Worm (Caenorhabditis elegans) whole organism, L1 larva: ENCODE data around the gene T15B7.14.

Experiments
- C04F5.9 ChIP-seq: sonication (generic microtip); optimal IDR thresholded peaks from 2 replicates; lab custom pipeline; 2016; ENCODE audit warnings: missing genetic modification characterization, missing compliant biosample characterization
- C16A3.4 ChIP-seq: fragments of 150-350 bp; optimal IDR thresholded peaks from 2 replicates; lab custom pipeline; 2014; ENCODE audit warnings: missing biosample characterization, missing genetic modification characterization
- Y116A8C.19 ChIP-seq: sonication (generic microtip); optimal IDR thresholded peaks from 2 replicates; lab custom pipeline; 2016; ENCODE audit warnings: missing compliant biosample characterization, missing genetic modification characterization, borderline replicate concordance
- aly-2 ChIP-seq: fragments of 150-350 bp; optimal IDR thresholded peaks from 2 replicates; lab custom pipeline; 2014; ENCODE audit warnings: missing biosample characterization, missing genetic modification characterization
- ama-1 ChIP-seq: fragments of 150-350 bp; optimal IDR thresholded peaks from 2 replicates; lab custom pipeline; 2014
- blmp-1 ChIP-seq: fragments of 150-350 bp; optimal IDR thresholded peaks from 2 replicates; lab custom pipeline; 2014; ENCODE audit warnings: missing biosample characterization, missing genetic modification characterization
- ceh-82 ChIP-seq, 3 experiments: fragments of 150-350 bp in 1 of 3; sonication (generic microtip) in 2 of 3; optimal IDR thresholded peaks; 2 replicates each; lab custom pipeline; 2014 to 2017; ENCODE audit warnings: missing biosample characterization in 3 of 3, missing genetic modification characterization in 3 of 3
- ceh-88 ChIP-seq: fragments of 200-800 bp; sonication (Bioruptor generic); IDR thresholded peaks from 2 replicates; pipeline ENCODE4 v1.3.6; 2022; ENCODE audit warnings: missing genetic modification characterization, missing compliant biosample characterization
- ceh-90 ChIP-seq: sonication (generic microtip); optimal IDR thresholded peaks from 2 replicates; lab custom pipeline; 2016; ENCODE audit warnings: missing genetic modification characterization, missing compliant biosample characterization
- ces-1 ChIP-seq: fragments of 150-350 bp; optimal IDR thresholded peaks from 2 replicates; lab custom pipeline; 2014; ENCODE audit warnings: missing biosample characterization, missing genetic modification reagents, missing genetic modification characterization
- dpl-1 ChIP-seq, 3 experiments: fragments of 150-350 bp in 2 of 3; sonication (generic microtip) in 1 of 3; optimal IDR thresholded peaks; 2 replicates each; lab custom pipeline; 2014 to 2017; ENCODE audit warnings: missing biosample characterization in 3 of 3, missing genetic modification characterization in 3 of 3, missing genetic modification reagents in 3 of 3
- dsc-1 ChIP-seq: sonication (generic microtip); optimal IDR thresholded peaks from 2 replicates; lab custom pipeline; 2016; ENCODE audit warnings: mild to moderate bottlenecking, missing genetic modification characterization, missing compliant biosample characterization
- efl-1 ChIP-seq, 4 experiments: fragments of 150-350 bp; optimal IDR thresholded peaks in 3 of 4; peaks in 1 of 4; 1 replicate in 1 of 4; 2 replicates in 3 of 4; lab custom pipeline; 2014; ENCODE audit warnings: missing biosample characterization in 2 of 4, missing genetic modification characterization in 2 of 4, missing genetic modification reagents in 2 of 4
- efl-3 ChIP-seq: fragments of 200-800 bp; sonication (Bioruptor generic); optimal IDR thresholded peaks from 2 replicates; lab custom pipeline; 2018; ENCODE audit warnings: mild to moderate bottlenecking, missing genetic modification characterization, missing compliant biosample characterization
- egl-13 ChIP-seq: sonication (generic microtip); optimal IDR thresholded peaks from 2 replicates; lab custom pipeline; 2016; ENCODE audit warnings: missing genotype, missing genetic modification reagents, missing genetic modification characterization, missing compliant biosample characterization
- egl-27 ChIP-seq, 2 experiments: fragments of 150-350 bp in 1 of 2; sonication (generic microtip); optimal IDR thresholded peaks; 3 replicates each; lab custom pipeline; 2017 to 2018; ENCODE audit warnings: missing biosample characterization in 2 of 2, missing genetic modification characterization in 2 of 2, missing genetic modification reagents in 2 of 2
- elt-2 ChIP-seq: sonication (generic microtip); optimal IDR thresholded peaks from 2 replicates; lab custom pipeline; 2016; ENCODE audit warnings: missing genetic modification characterization, mild to moderate bottlenecking, inconsistent platforms, missing compliant biosample characterization, missing genetic modification reagents
- elt-3 ChIP-seq, 6 experiments: fragments of 150-350 bp in 1 of 6; sonication (generic microtip); optimal IDR thresholded peaks; 2 replicates each; lab custom pipeline; 2017 to 2018; ENCODE audit warnings: missing biosample characterization in 6 of 6, missing genetic modification characterization in 6 of 6, inconsistent platforms in 1 of 6
- fkh-8 ChIP-seq: sonication (generic microtip); optimal IDR thresholded peaks from 2 replicates; lab custom pipeline; 2016; ENCODE audit warnings: mild to moderate bottlenecking, missing genetic modification characterization, missing compliant biosample characterization
- fos-1 ChIP-seq: fragments of 150-350 bp; optimal IDR thresholded peaks from 2 replicates; lab custom pipeline; 2014; ENCODE audit warnings: missing biosample characterization, missing genetic modification characterization
- hlh-4 ChIP-seq: sonication (generic microtip); optimal IDR thresholded peaks from 2 replicates; lab custom pipeline; 2016; ENCODE audit warnings: mild to moderate bottlenecking, missing genetic modification characterization, missing compliant biosample characterization
- hpl-2 ChIP-seq: fragments of 150-350 bp; optimal IDR thresholded peaks from 2 replicates; lab custom pipeline; 2014; ENCODE audit warnings: missing biosample characterization, missing genetic modification reagents, missing genetic modification characterization
- jun-1 ChIP-seq: fragments of 150-350 bp; optimal IDR thresholded peaks from 2 replicates; lab custom pipeline; 2014; ENCODE audit warnings: missing biosample characterization, missing genetic modification reagents, missing genetic modification characterization
- lin-14 ChIP-seq: fragments of 200-800 bp; sonication (Bioruptor generic); optimal IDR thresholded peaks from 2 replicates; lab custom pipeline; 2018; ENCODE audit warnings: mild to moderate bottlenecking, missing genetic modification characterization, moderate library complexity, missing compliant biosample characterization
- lin-15B ChIP-seq: fragments of 150-350 bp; sonication (generic microtip); optimal IDR thresholded peaks from 3 replicates; lab custom pipeline; 2014; ENCODE audit warnings: missing biosample characterization, missing genetic modification characterization
- lin-35 ChIP-seq, 2 experiments: fragments of 150-350 bp; optimal IDR thresholded peaks; 2 replicates each; lab custom pipeline; 2014; ENCODE audit warnings: missing biosample characterization in 2 of 2, missing genetic modification characterization in 2 of 2, missing genetic modification reagents in 2 of 2
- lin-39 ChIP-seq: fragments of 150-350 bp; optimal IDR thresholded peaks from 2 replicates; lab custom pipeline; 2014; ENCODE audit warnings: missing biosample characterization, missing genetic modification reagents, missing genetic modification characterization
- lsy-2 ChIP-seq, 2 experiments: fragments of 150-350 bp; optimal IDR thresholded peaks; 2 replicates each; lab custom pipeline; 2014; ENCODE audit warnings: missing biosample characterization in 2 of 2, missing genetic modification characterization in 2 of 2
- mdl-1 ChIP-seq, 2 experiments: fragments of 150-350 bp; optimal IDR thresholded peaks; 2 replicates each; lab custom pipeline; 2014 to 2017; ENCODE audit warnings: missing biosample characterization in 2 of 2, missing genetic modification characterization in 2 of 2, inconsistent platforms in 1 of 2
- mef-2 ChIP-seq: fragments of 150-350 bp; optimal IDR thresholded peaks from 2 replicates; lab custom pipeline; 2014; ENCODE audit warnings: missing biosample characterization, missing genetic modification characterization
- mep-1 ChIP-seq: fragments of 150-350 bp; optimal IDR thresholded peaks from 2 replicates; lab custom pipeline; 2014; ENCODE audit warnings: missing biosample characterization, missing genetic modification characterization
- nhr-11 ChIP-seq: fragments of 150-350 bp; optimal IDR thresholded peaks from 2 replicates; lab custom pipeline; 2014; ENCODE audit warnings: missing biosample characterization, missing genetic modification characterization
- nhr-20 ChIP-seq: sonication (generic microtip); optimal IDR thresholded peaks from 2 replicates; lab custom pipeline; 2016; ENCODE audit warnings: mild to moderate bottlenecking, missing genetic modification characterization, missing compliant biosample characterization
- nhr-28 ChIP-seq: fragments of 150-350 bp; optimal IDR thresholded peaks from 2 replicates; lab custom pipeline; 2014; ENCODE audit warnings: missing biosample characterization, missing genetic modification characterization
- nhr-47 ChIP-seq: sonication (generic microtip); optimal IDR thresholded peaks from 2 replicates; lab custom pipeline; 2016; ENCODE audit warnings: mild to moderate bottlenecking, missing genetic modification characterization, moderate library complexity, missing compliant biosample characterization
- nhr-71 ChIP-seq: sonication (generic microtip); optimal IDR thresholded peaks from 2 replicates; lab custom pipeline; 2016; ENCODE audit warnings: mild to moderate bottlenecking, missing genetic modification characterization, moderate library complexity, missing compliant biosample characterization
- nhr-77 ChIP-seq: fragments of 150-350 bp; optimal IDR thresholded peaks from 2 replicates; lab custom pipeline; 2014; ENCODE audit warnings: missing biosample characterization, missing genetic modification characterization
- nhr-85 ChIP-seq: sonication (generic microtip); peaks from one replicate; lab custom pipeline; 2016; ENCODE audit warnings: missing genetic modification characterization, inconsistent platforms, missing compliant biosample characterization
- nhr-90 ChIP-seq: sonication (generic microtip); optimal IDR thresholded peaks from 2 replicates; lab custom pipeline; 2016; ENCODE audit warnings: mild to moderate bottlenecking, missing genetic modification characterization, missing compliant biosample characterization; ENCODE audit not compliant: poor library complexity
- rnt-1 ChIP-seq: sonication (generic microtip); optimal IDR thresholded peaks from 2 replicates; lab custom pipeline; 2016; ENCODE audit warnings: mild to moderate bottlenecking, missing genetic modification characterization, moderate library complexity, missing compliant biosample characterization
- snpc-4 ChIP-seq: fragments of 150-350 bp; optimal IDR thresholded peaks from 2 replicates; lab custom pipeline; 2014; ENCODE audit warnings: missing biosample characterization, missing genetic modification characterization
- snu-23 ChIP-seq: sonication (generic microtip); optimal IDR thresholded peaks from 2 replicates; lab custom pipeline; 2016; ENCODE audit warnings: missing genetic modification characterization, missing compliant biosample characterization
- sox-4 ChIP-seq: sonication (generic microtip); optimal IDR thresholded peaks from 2 replicates; lab custom pipeline; 2016; ENCODE audit warnings: missing genetic modification characterization, missing compliant biosample characterization
- swsn-7 ChIP-seq: sonication (generic microtip); optimal IDR thresholded peaks from 2 replicates; lab custom pipeline; 2016; ENCODE audit warnings: missing genetic modification characterization, missing compliant biosample characterization
- tlp-1 ChIP-seq: fragments of 150-350 bp; optimal IDR thresholded peaks from 2 replicates; lab custom pipeline; 2014; ENCODE audit warnings: missing biosample characterization, missing genetic modification characterization
- unc-86 ChIP-seq: sonication (generic microtip); optimal IDR thresholded peaks from 2 replicates; lab custom pipeline; 2016; ENCODE audit warnings: missing genetic modification characterization, missing compliant biosample characterization
- unc-98 ChIP-seq: fragments of 200-800 bp; sonication (Bioruptor generic); IDR thresholded peaks from 2 replicates; pipeline ENCODE4 v1.3.6; 2022; ENCODE audit warnings: missing genetic modification characterization, missing compliant biosample characterization
- xbp-1 ChIP-seq: sonication (generic microtip); optimal IDR thresholded peaks from 2 replicates; lab custom pipeline; 2016; ENCODE audit warnings: missing genetic modification characterization, missing compliant biosample characterization
- zag-1 ChIP-seq: fragments of 150-350 bp; optimal IDR thresholded peaks from 2 replicates; lab custom pipeline; 2014; ENCODE audit warnings: missing biosample characterization, missing genetic modification characterization

T15B7.14 gene

DNA sequence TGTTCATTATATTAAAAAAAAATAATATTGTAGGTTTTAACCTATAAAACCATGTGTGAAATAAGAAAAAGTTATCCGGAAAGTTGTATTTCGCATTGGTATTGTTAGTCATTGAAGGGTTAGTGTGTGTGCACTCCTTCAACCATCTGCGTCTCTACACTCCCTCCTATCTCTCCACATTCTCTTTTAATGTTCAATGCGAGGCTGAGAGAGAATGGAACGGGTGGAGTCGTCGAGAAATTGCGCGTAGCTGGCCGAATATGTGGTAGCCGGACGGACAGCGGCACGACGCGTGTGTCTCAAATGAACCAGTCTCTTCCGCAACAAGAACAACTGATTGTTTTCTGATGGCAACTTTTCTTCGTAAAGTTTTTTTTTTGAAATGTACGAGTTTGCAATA is 38.2 kb downstream of the T15B7.14 start:
- peak; percentile 16 for TF ChIP-seq nhr-85 (tag; lab: Kevin White, UChicago)
- TF ChIP-seq ceh-88 (GFP tag; lab: Robert Waterston, UW) = no peak
- peak; percentile 6 for TF ChIP-seq xbp-1 (tag; lab: Kevin White, UChicago)
- TF ChIP-seq ceh-82 (tag; optimal IDR thresholded peaks at IDR 0.05; lab: Kevin White, UChicago) = peak in 2 of 3 experiments; percentile 3 to 33
- TF ChIP-seq nhr-20 (tag; lab: Kevin White, UChicago) = peak; percentile 22
- TF ChIP-seq rnt-1 (tag; lab: Kevin White, UChicago) = peak; percentile 34
- TF ChIP-seq ama-1 = no peak
- peak; percentile 91 for TF ChIP-seq lin-14 (GFP tag; lab: Kevin White, UChicago)
- TF ChIP-seq sox-4 = no peak
- peak; percentile 26 to 31 for TF ChIP-seq efl-1 (optimal IDR thresholded peaks at IDR 0.05; lab: Kevin White, UChicago)
- TF ChIP-seq efl-1 (GFP tag; optimal IDR thresholded peaks at IDR 0.05 in 1 of 2; lab: Kevin White, UChicago) = peak; percentile 7 to 93
- TF ChIP-seq unc-98 (GFP tag; lab: Robert Waterston, UW) = no peak
- TF ChIP-seq hpl-2 (GFP tag; lab: Kevin White, UChicago) = no peak
- peak; percentile 20 for TF ChIP-seq nhr-71 (tag; lab: Kevin White, UChicago)
- peak; percentile 3 to 13 for TF ChIP-seq lsy-2 (tag; optimal IDR thresholded peaks at IDR 0.05; lab: Kevin White, UChicago)
- TF ChIP-seq fkh-8 = no peak
- no peak for TF ChIP-seq efl-3 (GFP tag; lab: Kevin White, UChicago)
- no peak for TF ChIP-seq egl-27 (tag; optimal IDR thresholded peaks at IDR 0.05; lab: Kevin White, UChicago)
- TF ChIP-seq dsc-1 (tag; lab: Kevin White, UChicago) = peak; percentile 8
- peak; percentile 57 for TF ChIP-seq blmp-1 (tag; lab: Kevin White, UChicago)
- TF ChIP-seq hlh-4 = no peak
- peak; percentile 6 for TF ChIP-seq nhr-47 (tag; lab: Kevin White, UChicago)
- no peak for TF ChIP-seq tlp-1 (tag; lab: Kevin White, UChicago)
- peak; percentile 10 for TF ChIP-seq snpc-4 (tag; lab: Kevin White, UChicago)
- TF ChIP-seq mep-1 (tag; lab: Kevin White, UChicago) = peak; percentile 68
- TF ChIP-seq unc-86 (tag; lab: Kevin White, UChicago) = peak; percentile 12
- peak; percentile 55 for TF ChIP-seq snu-23
- TF ChIP-seq nhr-11 (tag; lab: Kevin White, UChicago) = no peak
- peak in 1 of 2 experiments; percentile 18 for TF ChIP-seq mdl-1 (tag; optimal IDR thresholded peaks at IDR 0.05; lab: Kevin White, UChicago)
- peak in 1 of 3 experiments; percentile 4 for TF ChIP-seq dpl-1 (GFP tag; optimal IDR thresholded peaks at IDR 0.05; lab: Kevin White, UChicago)
- TF ChIP-seq lin-35 (GFP tag; optimal IDR thresholded peaks at IDR 0.05; lab: Kevin White, UChicago) = peak in 1 of 2 experiments; percentile 12
- no peak for TF ChIP-seq C16A3.4 (tag; lab: Kevin White, UChicago)
- TF ChIP-seq swsn-7 = peak; percentile 8

DNA sequence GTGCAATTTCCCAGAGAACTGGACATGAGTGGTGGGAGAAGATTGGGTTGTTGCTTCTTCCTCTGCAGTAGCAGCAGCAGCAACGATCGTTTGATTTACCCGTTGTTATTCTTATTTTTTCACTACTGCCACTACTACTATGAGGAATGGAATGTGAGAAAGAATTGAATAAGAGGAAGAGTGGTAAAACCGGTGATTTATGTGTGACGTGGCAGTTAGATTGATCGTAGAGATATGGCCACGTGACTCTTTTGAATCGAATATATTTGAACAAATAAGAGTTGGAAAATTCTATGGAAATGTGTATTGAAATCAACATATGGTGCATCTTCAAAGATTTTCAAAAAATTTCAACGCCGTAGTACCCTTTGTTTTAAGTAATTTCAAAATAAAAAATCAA is 38.9 kb downstream of the T15B7.14 start:
- peak; percentile 2 for TF ChIP-seq rnt-1 (tag; lab: Kevin White, UChicago)
- peak; percentile 84 for TF ChIP-seq nhr-85 (tag; lab: Kevin White, UChicago)
- TF ChIP-seq blmp-1 (tag; lab: Kevin White, UChicago) = peak; percentile 10
- peak; percentile 1 for TF ChIP-seq snu-23
- peak; percentile 13 for TF ChIP-seq xbp-1 (tag; lab: Kevin White, UChicago)
- no peak for TF ChIP-seq nhr-28 (tag; lab: Kevin White, UChicago)
- no peak for TF ChIP-seq mep-1 (tag; lab: Kevin White, UChicago)
- TF ChIP-seq nhr-20 (tag; lab: Kevin White, UChicago) = peak; percentile 32

DNA sequence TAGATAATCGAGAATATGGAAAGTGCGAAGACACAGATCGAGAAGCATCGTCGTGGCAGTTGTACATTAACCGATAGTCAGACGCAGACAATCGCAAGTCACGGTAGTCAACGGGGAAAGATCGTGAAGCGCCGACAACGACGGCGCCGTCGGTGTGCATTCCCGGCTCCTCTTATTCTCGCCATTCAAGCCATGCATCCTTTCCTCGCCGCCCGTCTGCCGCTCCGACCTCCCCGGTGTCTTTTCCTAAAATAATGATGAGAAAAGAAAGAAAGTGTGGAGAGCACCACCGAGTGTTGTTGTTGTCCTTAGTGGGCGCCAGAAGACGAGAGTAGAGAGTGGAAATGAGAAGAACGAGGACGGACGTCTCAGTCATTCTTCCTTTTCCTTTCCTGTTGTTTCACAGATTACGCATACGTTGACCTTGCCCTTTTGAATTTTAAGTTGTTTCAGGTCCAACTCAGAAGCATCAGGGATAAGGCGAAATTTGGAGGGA is 41.4 kb downstream of the T15B7.14 start, which contains the start of gene ZC404.1:
TSS of gene ZC404.1 (plus strand) at position 446 of the 496 bp plus-strand sequence.
- TF ChIP-seq zag-1 (no peak), jun-1 (no peak), mef-2 (tag; lab: Kevin White, UChicago) (no peak), fos-1 (no peak), nhr-90 (tag; lab: Kevin White, UChicago) (no peak), egl-13 (no peak), Y116A8C.19 (tag; lab: Kevin White, UChicago) (no peak), lin-39 (no peak), C04F5.9 (tag; lab: Kevin White, UChicago) (no peak), elt-2 (tag; lab: Kevin White, UChicago) (no peak), ceh-88 (GFP tag; lab: Robert Waterston, UW) (no peak), lin-14 (GFP tag; lab: Kevin White, UChicago) (peak; percentile 74), lin-15B (tag; lab: Kevin White, UChicago) (no peak), ces-1 (GFP tag; lab: Kevin White, UChicago) (no peak), rnt-1 (tag; lab: Kevin White, UChicago) (no peak), elt-3 (tag; optimal IDR thresholded peaks at IDR 0.05; lab: Kevin White, UChicago) (no peak), nhr-20 (tag; lab: Kevin White, UChicago) (no peak), nhr-77 (tag; lab: Kevin White, UChicago) (no peak), aly-2 (tag; lab: Kevin White, UChicago) (no peak), ceh-90 (tag; lab: Kevin White, UChicago) (no peak)
